Worm (Caenorhabditis elegans): ENCODE data around the gene C40H1.8.

C40H1.8 gene

DNA sequence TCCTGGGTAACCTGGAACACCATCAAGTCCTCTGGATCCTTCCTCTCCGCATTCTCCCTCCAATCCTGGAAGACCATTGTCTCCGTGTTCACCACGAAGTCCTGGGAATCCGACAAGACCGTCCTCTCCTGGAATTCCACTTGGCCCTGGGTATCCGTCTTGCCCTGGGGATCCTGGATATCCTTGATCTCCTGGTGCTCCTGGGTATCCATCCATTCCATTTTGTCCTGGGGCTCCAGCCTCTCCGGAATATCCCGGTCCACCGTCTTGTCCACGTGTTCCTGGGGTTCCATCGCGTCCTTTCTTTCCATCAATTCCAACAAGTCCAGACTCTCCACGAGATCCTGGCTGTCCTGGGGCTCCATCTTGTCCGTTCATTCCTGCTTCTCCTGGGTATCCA lies 25.5 kb downstream of the C40H1.8 start:
- TF ChIP-seq dao-5 (tag; optimal IDR thresholded peaks at IDR 0.05) (no peak), him-1 (tag; optimal IDR thresholded peaks at IDR 0.05) (no peak), W03F9.2 (tag; optimal IDR thresholded peaks at IDR 0.05) (no peak)

DNA sequence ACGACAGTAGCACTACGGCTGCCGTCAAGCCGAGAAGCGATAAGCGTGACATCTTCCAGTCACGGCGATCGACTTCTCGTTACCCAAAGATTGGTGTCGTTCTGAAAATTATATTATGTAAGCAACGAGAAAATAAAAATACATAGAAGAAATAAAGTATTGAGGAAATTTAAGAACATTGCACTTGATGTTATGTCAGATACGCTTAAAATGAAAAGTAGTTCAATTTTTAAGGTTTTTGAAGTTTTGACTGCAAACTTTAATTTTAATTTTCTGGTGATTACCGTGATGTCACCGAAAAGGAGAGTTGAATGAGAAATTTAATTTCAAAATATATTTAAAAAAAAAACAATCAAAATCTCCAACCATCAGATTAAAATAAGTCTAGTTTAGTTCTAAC lies 29.8 kb downstream of the C40H1.8 start, which contains the start of gene emb-9:
Gene emb-9, minus strand, starts transcription at position 101 of the 400 bp plus-strand sequence.
- TF ChIP-seq dao-5 (tag; optimal IDR thresholded peaks at IDR 0.05) = no peak
- no peak for TF ChIP-seq him-1 (tag; optimal IDR thresholded peaks at IDR 0.05)
- no peak for TF ChIP-seq W03F9.2 (tag; optimal IDR thresholded peaks at IDR 0.05)

DNA sequence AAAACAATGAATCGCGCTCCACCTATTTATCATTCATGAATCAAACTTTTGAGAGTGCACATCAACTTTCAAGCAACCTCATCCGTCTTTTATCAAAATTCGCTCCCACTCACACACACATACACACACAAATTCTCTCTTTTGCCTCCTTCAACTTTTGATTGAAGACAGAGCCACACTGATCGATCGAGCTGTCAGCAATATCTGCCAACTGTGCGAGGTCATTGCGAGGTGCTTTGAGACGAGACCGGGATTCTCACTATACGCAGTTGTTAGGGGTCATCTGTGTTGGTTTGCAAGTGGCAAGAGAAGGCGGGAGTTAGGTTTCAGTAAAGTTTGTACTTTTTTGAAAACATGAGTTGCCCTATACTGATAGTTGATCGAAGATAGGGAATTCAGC lies 31.6 kb downstream of the C40H1.8 start:
- no peak for TF ChIP-seq W03F9.2 (tag; optimal IDR thresholded peaks at IDR 0.05)
- TF ChIP-seq him-1 (tag; optimal IDR thresholded peaks at IDR 0.05) = no peak
- no peak for TF ChIP-seq dao-5 (tag; optimal IDR thresholded peaks at IDR 0.05)

DNA sequence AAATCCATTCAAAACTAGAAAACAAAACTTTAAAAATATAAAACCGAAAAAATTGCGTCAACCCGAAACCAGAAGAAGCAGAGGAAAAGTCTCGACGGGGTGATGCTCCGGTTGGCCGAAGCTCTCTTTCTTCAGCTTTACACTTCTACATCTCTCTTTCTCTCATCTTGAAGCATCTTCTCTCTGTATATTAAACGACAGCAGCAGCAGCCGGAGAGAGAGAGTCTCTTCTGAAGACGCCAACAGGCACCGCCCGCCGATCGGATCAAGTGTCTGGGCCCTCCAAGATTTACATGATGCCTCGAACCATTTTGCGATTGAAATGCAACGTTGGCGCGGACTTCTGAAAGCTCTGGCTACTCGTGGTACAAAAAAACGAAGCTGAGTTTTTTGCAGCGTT lies 32.2 kb downstream of the C40H1.8 start:
- no peak for TF ChIP-seq dao-5 (tag; optimal IDR thresholded peaks at IDR 0.05)
- no peak for TF ChIP-seq him-1 (tag; optimal IDR thresholded peaks at IDR 0.05)
- TF ChIP-seq W03F9.2 (tag; optimal IDR thresholded peaks at IDR 0.05) = no peak

DNA sequence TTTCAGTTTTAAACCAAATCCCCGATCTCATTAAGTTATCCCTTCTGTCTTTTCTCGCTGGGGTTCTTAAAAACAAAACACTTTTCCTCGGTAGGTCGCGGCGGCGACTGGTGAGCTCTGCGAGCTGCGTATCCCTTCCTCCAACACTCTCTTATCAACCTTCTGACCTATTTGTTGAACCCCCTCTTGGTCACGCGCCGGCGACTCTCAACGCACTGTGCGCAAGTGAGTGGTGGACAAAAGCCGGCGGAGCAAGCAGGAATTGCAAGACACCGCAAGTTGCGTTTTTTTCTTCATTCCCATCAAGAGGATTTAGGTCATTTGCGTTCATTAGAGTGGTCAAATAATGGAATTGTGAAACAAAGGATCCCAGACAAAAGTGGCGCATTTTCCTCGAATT lies 39.3 kb downstream of the C40H1.8 start:
- no peak for TF ChIP-seq dao-5 (tag; optimal IDR thresholded peaks at IDR 0.05)
- no peak for TF ChIP-seq W03F9.2 (tag; optimal IDR thresholded peaks at IDR 0.05)

DNA sequence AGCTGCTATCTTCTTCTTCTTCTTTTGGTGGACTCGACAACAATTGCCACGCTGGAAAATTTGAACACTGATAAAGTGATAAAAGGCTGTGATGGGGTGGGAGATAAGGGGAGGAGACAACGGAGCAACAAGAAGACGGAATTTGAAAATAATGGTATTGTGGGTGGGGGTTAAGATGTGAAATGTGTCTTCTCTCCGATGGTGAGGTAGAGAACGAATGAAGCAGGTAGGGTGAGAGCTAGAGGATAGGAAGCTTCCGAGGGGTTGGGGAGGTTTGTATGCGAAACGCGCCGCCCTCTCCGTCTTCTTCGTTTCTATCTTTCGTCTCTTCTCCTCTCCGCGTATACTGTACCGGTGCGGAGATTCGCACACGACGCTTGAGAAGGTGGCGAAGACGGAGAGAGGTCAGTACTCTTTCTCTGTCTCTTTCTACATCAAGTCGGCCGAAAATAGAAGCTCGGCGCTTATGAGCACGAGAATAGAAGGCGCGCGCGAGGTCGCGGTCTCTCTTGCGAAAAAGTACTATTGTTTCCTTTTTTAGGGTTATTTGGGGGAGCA lies 41.0 kb downstream of the C40H1.8 start, which contains the start of gene chtb-1:
Gene chtb-1, minus strand, starts transcription at position 51 of the 558 bp plus-strand sequence.
- TF ChIP-seq W03F9.2 (tag; optimal IDR thresholded peaks at IDR 0.05) (no peak), dao-5 (tag; optimal IDR thresholded peaks at IDR 0.05) (no peak), him-1 (tag; optimal IDR thresholded peaks at IDR 0.05) (no peak)

DNA sequence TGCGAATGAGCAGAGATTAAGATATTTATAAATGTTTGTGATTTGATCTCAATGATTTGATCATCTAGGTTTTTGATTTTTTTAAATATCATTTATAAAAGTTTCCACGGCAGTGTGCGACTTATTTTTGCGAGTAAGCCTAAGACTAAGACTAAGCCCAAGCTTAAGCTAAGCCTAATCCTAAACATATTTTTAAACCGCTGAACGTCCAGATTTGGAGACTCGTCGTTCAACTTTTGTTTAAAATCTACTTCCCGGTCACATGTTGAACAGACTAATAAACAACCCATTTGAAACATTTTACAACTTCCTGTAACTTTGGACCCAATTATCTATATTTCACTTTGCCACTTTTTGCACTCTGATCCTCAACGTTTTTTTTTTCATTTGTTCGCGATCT lies 44.5 kb downstream of the C40H1.8 start, which contains the start of gene K04H4.5:
Gene K04H4.5, plus strand, starts transcription at position 301 of the 400 bp plus-strand sequence.
- no peak for TF ChIP-seq dao-5 (tag; optimal IDR thresholded peaks at IDR 0.05)
- no peak for TF ChIP-seq him-1 (tag; optimal IDR thresholded peaks at IDR 0.05)
- no peak for TF ChIP-seq W03F9.2 (tag; optimal IDR thresholded peaks at IDR 0.05)

DNA sequence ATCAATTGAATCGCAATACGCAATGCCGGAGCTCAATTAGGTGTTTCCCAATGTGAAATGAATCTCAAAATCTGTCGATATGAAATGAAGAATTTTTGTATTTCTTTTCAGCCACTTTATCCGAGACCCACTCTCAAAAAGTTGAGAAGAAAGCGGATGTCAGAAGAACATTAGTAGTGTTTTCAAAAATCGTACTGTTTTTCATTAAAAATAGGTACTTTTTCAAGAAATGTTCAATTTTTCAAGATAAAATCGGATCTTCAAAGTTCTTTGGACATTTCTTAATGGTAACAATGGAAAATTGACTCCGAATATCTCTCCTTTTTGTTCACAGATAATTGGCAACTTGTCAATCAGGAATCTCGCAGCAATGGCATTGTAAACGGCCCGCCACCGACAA lies 46.7 kb downstream of the C40H1.8 start, which contains the start of gene flp-25:
Gene flp-25, plus strand, starts transcription at position 301 of the 400 bp plus-strand sequence.
- no peak for TF ChIP-seq W03F9.2 (tag; optimal IDR thresholded peaks at IDR 0.05)
- TF ChIP-seq dao-5 (tag; optimal IDR thresholded peaks at IDR 0.05) = no peak
- no peak for TF ChIP-seq him-1 (tag; optimal IDR thresholded peaks at IDR 0.05)

DNA sequence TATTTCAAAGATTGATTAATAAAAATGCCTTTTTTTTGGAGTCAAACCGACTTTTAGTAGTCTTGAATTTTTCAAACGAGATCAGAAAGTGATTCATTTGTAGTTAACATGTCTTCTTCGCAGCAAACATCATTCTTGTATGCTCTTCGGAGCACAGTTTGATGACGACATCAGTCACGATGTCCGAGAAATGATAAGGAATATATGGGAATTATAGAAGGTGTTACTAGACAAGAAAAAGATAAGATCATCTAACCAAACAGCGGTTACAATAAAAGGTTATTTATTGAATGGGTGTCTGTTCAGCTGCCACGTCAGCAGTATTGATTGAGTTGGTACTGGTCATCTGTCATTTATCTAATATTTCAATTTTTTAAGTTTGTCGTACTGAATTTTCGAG lies 51.9 kb downstream of the C40H1.8 start:
- TF ChIP-seq him-1 (tag; optimal IDR thresholded peaks at IDR 0.05) (no peak), dao-5 (tag; optimal IDR thresholded peaks at IDR 0.05) (no peak), W03F9.2 (tag; optimal IDR thresholded peaks at IDR 0.05) (no peak)

All from whole organism, L4/young adult.